Worm (Caenorhabditis elegans): ENCODE data around the gene F35H12.6.

F35H12.6 gene

ce11 chrX:957581-957980 is 44.5 kb downstream of the F35H12.6 start, which contains the start of gene chil-10:
Gene chil-10 (plus strand): TSS chrX:957881.
- TF ChIP-seq ceh-40 (GFP tag; IDR thresholded peaks at IDR 0.05) = no peak
- TF ChIP-seq let-607 (tag; optimal IDR thresholded peaks at IDR 0.05) = no peak
- TF ChIP-seq efl-1 (GFP tag; optimal IDR thresholded peaks at IDR 0.05) = no peak
- TF ChIP-seq madf-6 (GFP tag; IDR thresholded peaks at IDR 0.05) = no peak
- no peak for TF ChIP-seq hmg-20 (GFP tag; IDR thresholded peaks at IDR 0.05)
- TF ChIP-seq lir-1 (GFP tag; conservative IDR thresholded peaks at IDR 0.05) = no peak
- TF ChIP-seq unc-62 (GFP tag; optimal IDR thresholded peaks at IDR 0.05) = no peak
- TF ChIP-seq Y95B8A.8 (GFP tag; IDR thresholded peaks at IDR 0.05) = no peak
- no peak for TF ChIP-seq mxl-1 (tag; optimal IDR thresholded peaks at IDR 0.05)

ce11 chrX:960139-960538 is 47.0 kb downstream of the F35H12.6 start:
- TF ChIP-seq F57C9.4 (tag; optimal IDR thresholded peaks at IDR 0.05) (no peak), rec-8 (tag; optimal IDR thresholded peaks at IDR 0.05) (no peak), hsf-1 (GFP tag; IDR thresholded peaks at IDR 0.05) (no peak), akir-1 (GFP tag; optimal IDR thresholded peaks at IDR 0.05) (no peak), zfh-2 (GFP tag; conservative IDR thresholded peaks at IDR 0.05) (no peak), F33H1.4 (GFP tag; IDR thresholded peaks at IDR 0.05) (no peak), attf-6 (GFP tag; IDR thresholded peaks at IDR 0.05) (no peak), gei-17 (GFP tag; optimal IDR thresholded peaks at IDR 0.05) (no peak), die-1 (tag; optimal IDR thresholded peaks at IDR 0.05) (no peak), F39B2.1 (GFP tag; IDR thresholded peaks at IDR 0.05) (no peak), F49E8.2 (tag; optimal IDR thresholded peaks at IDR 0.05; ENCODE audit: insufficient read depth) (no peak), hlh-12 (tag; optimal IDR thresholded peaks at IDR 0.05) (no peak), let-526 (GFP tag; IDR thresholded peaks at IDR 0.05) (no peak), nfya-2 (GFP tag; IDR thresholded peaks at IDR 0.05) (no peak)

- TF ChIP-seq xnd-1 (tag; optimal IDR thresholded peaks at IDR 0.05) (no peak), ztf-26 (tag; optimal IDR thresholded peaks at IDR 0.05) (no peak)
Measured at ce11 chrX:963171-963570, 50.1 kb downstream of the F35H12.6 start, which contains the start of gene ncs-1. Gene ncs-1 (minus strand): TSS chrX:963271.

Measured in whole organism, young adult.